Fruit fly (Drosophila melanogaster): Measurements from ENCODE around the gene Vap33.
A peak's percentile ranks its signal among the peaks of the same experiment; 100 is the strongest.
"Not testable (repeated sequence)": the region's sequence is repeated elsewhere in the genome, so short reads cannot be mapped to it uniquely, and the experiment has no call there.

Gene Vap33

dm6 chrX:3948889-3949288 is at the start of gene Vap33:
TSS of gene Vap33 (plus strand) at chrX:3948975.
- peak; percentile 25 for TF ChIP-seq Pif1A (GFP tag; optimal IDR thresholded peaks at IDR 0.05)
- no peak for TF ChIP-seq EcR (GFP tag; optimal IDR thresholded peaks at IDR 0.05)
- TF ChIP-seq CG34367 (tag; optimal IDR thresholded peaks at IDR 0.05) = peak; percentile 34
- TF ChIP-seq CG4496 (GFP tag; IDR thresholded peaks at IDR 0.05) = 0 out of 3 replicates have a peak, but pooled peaks have one; percentile 9
- peak; percentile 5 for TF ChIP-seq CG15710 (tag; optimal IDR thresholded peaks at IDR 0.05)
- peak; percentile 39 for TF ChIP-seq CG8159 (tag; optimal IDR thresholded peaks at IDR 0.05)
- TF ChIP-seq CG8301 (tag; optimal IDR thresholded peaks at IDR 0.05) = no peak

dm6 chrX:3901926-3902325 is 46.8 kb upstream of the Vap33 start:
- TF ChIP-seq gl (tag; optimal IDR thresholded peaks at IDR 0.05) = no peak
- no peak for TF ChIP-seq CG32121 (GFP tag; IDR thresholded peaks at IDR 0.05)

dm6 chrX:3928520-3928919 is 20.3 kb upstream of the Vap33 start:
- TF ChIP-seq CG4496 (GFP tag; IDR thresholded peaks at IDR 0.05) = peak; percentile 33; the same call in 1 of the 3 replicates
- TF ChIP-seq gl (tag; optimal IDR thresholded peaks at IDR 0.05) = no peak
- no peak for TF ChIP-seq CG10348 (GFP tag; IDR thresholded peaks at IDR 0.05)
- TF ChIP-seq CG32121 (GFP tag; IDR thresholded peaks at IDR 0.05) = no peak
- TF ChIP-seq CG8159 (tag; optimal IDR thresholded peaks at IDR 0.05) = peak; percentile 21
- TF ChIP-seq CG15710 (tag; optimal IDR thresholded peaks at IDR 0.05) = peak; percentile 5
- no peak for TF ChIP-seq CG13204 (GFP tag; optimal IDR thresholded peaks at IDR 0.05)
- no peak for TF ChIP-seq Snoo (tag; optimal IDR thresholded peaks at IDR 0.05)

- peak; percentile 70 for TF ChIP-seq CG4496 (GFP tag; IDR thresholded peaks at IDR 0.05)
- no peak for TF ChIP-seq CG10348 (GFP tag; IDR thresholded peaks at IDR 0.05)
- TF ChIP-seq D1 (tag; optimal IDR thresholded peaks at IDR 0.05) = no peak
- TF ChIP-seq CG12605 (GFP tag; IDR thresholded peaks at IDR 0.05) = peak; percentile 63; the same call in 1 of the 2 replicates
- TF ChIP-seq CG14655 (GFP tag; optimal IDR thresholded peaks at IDR 0.05) = no peak
Measured at dm6 chrX:3930528-3931251, 18.1 kb upstream of the Vap33 start, which contains the start of gene CG42541. TSS of gene CG42541 (minus strand) at chrX:3930578.

- TF ChIP-seq CG32121 (GFP tag; IDR thresholded peaks at IDR 0.05) (peak; percentile 79), EcR (GFP tag; optimal IDR thresholded peaks at IDR 0.05) (peak; percentile 10), fd96Ca (GFP tag; IDR thresholded peaks at IDR 0.05) (peak; percentile 75), CG8159 (tag; optimal IDR thresholded peaks at IDR 0.05) (peak; percentile 65), Pif1A (GFP tag; optimal IDR thresholded peaks at IDR 0.05) (peak; percentile 50), CG12605 (GFP tag; IDR thresholded peaks at IDR 0.05) (0 out of 2 replicates have a peak, but pooled peaks have one; percentile 31), CG4496 (GFP tag; IDR thresholded peaks at IDR 0.05) (peak; percentile 84), CG14655 (GFP tag; optimal IDR thresholded peaks at IDR 0.05) (peak; percentile 75), D1 (tag; optimal IDR thresholded peaks at IDR 0.05) (no peak), Pif1B (GFP tag; optimal IDR thresholded peaks at IDR 0.05) (peak; percentile 36), CG9948 (tag; optimal IDR thresholded peaks at IDR 0.05) (peak; percentile 58), CG8301 (tag; optimal IDR thresholded peaks at IDR 0.05) (peak; percentile 68), Ets98B (GFP tag; IDR thresholded peaks at IDR 0.05) (peak; percentile 74), gl (tag; optimal IDR thresholded peaks at IDR 0.05) (no peak), Snoo (tag; optimal IDR thresholded peaks at IDR 0.05) (peak; percentile 29), rn (GFP tag; IDR thresholded peaks at IDR 0.05) (peak; percentile 36; the same call in 1 of the 2 replicates), CG13204 (GFP tag; optimal IDR thresholded peaks at IDR 0.05) (no peak), CG15710 (tag; optimal IDR thresholded peaks at IDR 0.05) (peak; percentile 48), CG17806 (tag; optimal IDR thresholded peaks at IDR 0.05) (peak; percentile 49), CG34367 (tag; optimal IDR thresholded peaks at IDR 0.05) (peak; percentile 46), CG10348 (GFP tag; IDR thresholded peaks at IDR 0.05) (no peak)
Measured at dm6 chrX:3931669-3932068, 17.1 kb upstream of the Vap33 start.

DNA sequence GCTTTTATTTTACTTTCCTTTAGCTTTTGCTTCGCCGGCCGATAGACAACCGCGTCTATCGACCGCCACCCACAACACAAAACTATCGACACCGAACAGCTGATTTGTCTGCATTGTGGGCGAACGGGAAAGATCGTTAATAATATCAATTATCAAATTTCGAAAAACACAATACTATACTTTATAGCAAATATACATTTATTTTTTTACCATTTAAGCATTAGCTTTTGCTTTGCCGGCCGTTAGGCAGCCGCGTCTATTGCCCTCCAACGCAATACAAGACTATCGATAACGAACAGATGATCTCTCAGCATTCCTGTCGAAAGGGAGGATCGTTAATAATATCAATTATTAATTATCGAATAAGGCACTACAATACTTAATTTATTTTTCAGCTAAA is 12.6 kb upstream of the Vap33 start, which contains the start of the genes CG2938 and Glos:
TSS of gene CG2938 (minus strand) at position 296 of the 400 bp plus-strand sequence.
TSS of gene Glos (plus strand) at position 344 of the 400 bp plus-strand sequence.
- no peak for TF ChIP-seq CG17806 (tag; optimal IDR thresholded peaks at IDR 0.05)
- TF ChIP-seq CG14655 (GFP tag; optimal IDR thresholded peaks at IDR 0.05) = no peak
- TF ChIP-seq CG32121 (GFP tag; IDR thresholded peaks at IDR 0.05) = 0 out of 2 replicates have a peak, but pooled peaks have one; percentile 4

DNA sequence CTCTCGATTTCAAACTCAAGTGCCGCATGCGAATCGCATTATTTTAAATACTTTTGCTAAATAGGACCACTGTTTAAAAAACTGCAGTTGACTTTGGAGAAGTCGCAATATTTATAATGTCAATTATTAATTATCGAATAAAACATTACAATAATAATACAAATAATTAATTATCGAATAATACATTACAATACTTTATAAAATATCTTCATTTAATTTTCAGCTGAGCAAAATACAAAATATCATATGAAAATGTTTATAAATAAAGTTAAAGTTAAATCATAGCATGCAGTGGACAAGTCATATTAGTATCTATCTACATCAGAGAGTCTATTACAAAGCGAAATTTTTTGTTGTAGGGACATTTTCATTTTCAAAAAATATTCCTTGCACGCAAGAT is 8.2 kb upstream of the Vap33 start, which contains the start of gene Gem4b:
TSS of gene Gem4b (plus strand) at position 301 of the 400 bp plus-strand sequence.
- TF ChIP-seq CG9948 (tag; optimal IDR thresholded peaks at IDR 0.05); CG4496 (GFP tag; IDR thresholded peaks at IDR 0.05); Ets98B (GFP tag; IDR thresholded peaks at IDR 0.05): not testable (repeated sequence)

Measured in whole organism, pupa.